Worm (Caenorhabditis elegans): ENCODE data around the gene clec-42.

DNA sequence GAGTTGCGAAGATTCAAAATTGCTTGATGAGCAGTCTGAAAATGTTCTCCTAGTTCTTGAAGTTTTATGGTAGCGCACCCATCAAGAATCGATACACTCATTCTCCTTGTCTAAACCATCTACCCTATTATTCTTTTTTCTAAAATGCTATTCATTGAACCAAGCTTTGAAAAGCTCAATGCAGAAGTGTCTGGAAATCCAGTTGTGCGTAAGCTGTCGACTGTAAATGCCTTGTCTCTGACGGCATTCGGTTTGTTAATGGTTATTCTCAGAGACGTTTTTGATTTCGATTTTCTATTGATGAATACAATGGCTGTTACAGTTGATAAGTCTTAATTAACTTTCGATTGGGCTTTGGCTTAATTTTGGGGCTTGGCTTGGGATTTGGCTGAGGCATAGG, 28.6 kb upstream of the clec-42 start, which contains the start of gene C14A6.12:
- TF ChIP-seq unc-62 (GFP tag; optimal IDR thresholded peaks at IDR 0.05 in 1 of 2) (no peak), unc-62 (tag; optimal IDR thresholded peaks at IDR 0.05) (no peak), ces-1 (GFP tag; optimal IDR thresholded peaks at IDR 0.05) (no peak), spr-3 (GFP tag; optimal IDR thresholded peaks at IDR 0.05) (no peak), lin-39 (tag; optimal IDR thresholded peaks at IDR 0.05) (no peak), mxl-2 (GFP tag; conservative IDR thresholded peaks at IDR 0.05) (no peak), daf-12 (tag; optimal IDR thresholded peaks at IDR 0.05) (no peak), mes-2 (tag; optimal IDR thresholded peaks at IDR 0.05; ENCODE audit: poor library complexity, severe bottlenecking) (no peak), ztf-11 (tag; optimal IDR thresholded peaks at IDR 0.05) (no peak), Y5F2A.4 (GFP tag; optimal IDR thresholded peaks at IDR 0.05) (no peak)

Data from whole organism, L4 larva.